Worm (Caenorhabditis elegans) whole organism, late embryonic: ENCODE measurements around the gene K06H7.1.

Experiments
- C08G9.2 ChIP-seq: sonication (generic microtip); optimal IDR thresholded peaks from 2 replicates; lab custom pipeline; 2016; ENCODE audit warnings: mild to moderate bottlenecking, missing genetic modification characterization, moderate library complexity, missing compliant biosample characterization
- C38D4.7 ChIP-seq: fragments of 200-800 bp; sonication (Bioruptor generic); optimal IDR thresholded peaks from 2 replicates; lab custom pipeline; 2018; ENCODE audit warnings: mild to moderate bottlenecking, missing genetic modification characterization, moderate library complexity, missing compliant biosample characterization
- K09A11.1 ChIP-seq: sonication (generic microtip); optimal IDR thresholded peaks from 2 replicates; lab custom pipeline; 2017; ENCODE audit warnings: antibody characterized with exemption, mild to moderate bottlenecking, missing genetic modification characterization, missing compliant biosample characterization; ENCODE audit not compliant: insufficient read depth
- T23F11.4 ChIP-seq: fragments of 200-800 bp; sonication (Bioruptor generic); optimal IDR thresholded peaks from 2 replicates; lab custom pipeline; 2018; ENCODE audit warnings: mild to moderate bottlenecking, missing genetic modification characterization, missing compliant biosample characterization
- ceh-18 ChIP-seq: sonication (generic microtip); optimal IDR thresholded peaks from 2 replicates; lab custom pipeline; 2016; ENCODE audit warnings: missing genetic modification characterization, missing compliant biosample characterization
- ceh-19 ChIP-seq: fragments of 200-800 bp; sonication (Bioruptor generic); optimal IDR thresholded peaks from 2 replicates; lab custom pipeline; 2018; ENCODE audit warnings: mild to moderate bottlenecking, missing genetic modification characterization, missing compliant biosample characterization
- ceh-22 ChIP-seq: sonication (generic microtip); optimal IDR thresholded peaks from 2 replicates; lab custom pipeline; 2017; ENCODE audit warnings: missing biosample characterization, missing genetic modification characterization
- ceh-24 ChIP-seq: sonication (generic microtip); optimal IDR thresholded peaks from 2 replicates; lab custom pipeline; 2016; ENCODE audit warnings: mild to moderate bottlenecking, missing genetic modification characterization, missing compliant biosample characterization
- ceh-30 ChIP-seq: fragments of 150-350 bp; optimal IDR thresholded peaks from 2 replicates; lab custom pipeline; 2014; ENCODE audit warnings: missing biosample characterization, missing genetic modification characterization
- ceh-34 ChIP-seq: sonication (generic microtip); optimal IDR thresholded peaks from 2 replicates; lab custom pipeline; 2016; ENCODE audit warnings: mild to moderate bottlenecking, missing genetic modification characterization, missing compliant biosample characterization
- ceh-45 ChIP-seq: fragments of 200-800 bp; sonication (Bioruptor generic); IDR thresholded peaks from 2 replicates; pipeline ENCODE4 v1.3.6; 2022; ENCODE audit warnings: missing genetic modification reagents, missing genetic modification characterization, missing compliant biosample characterization
- ceh-48 ChIP-seq: sonication (generic microtip); optimal IDR thresholded peaks from 2 replicates; lab custom pipeline; 2016; ENCODE audit warnings: missing genetic modification characterization, inconsistent platforms, missing compliant biosample characterization
- ceh-9 ChIP-seq: sonication (generic microtip); optimal IDR thresholded peaks from 2 replicates; lab custom pipeline; 2016; ENCODE audit warnings: mild to moderate bottlenecking, missing genetic modification characterization, inconsistent platforms, missing compliant biosample characterization
- dmd-4 ChIP-seq: sonication (generic microtip); optimal IDR thresholded peaks from 2 replicates; lab custom pipeline; 2016; ENCODE audit warnings: borderline replicate concordance, missing genetic modification characterization, missing compliant biosample characterization
- elt-2 ChIP-seq: sonication (generic microtip); optimal IDR thresholded peaks from 2 replicates; lab custom pipeline; 2016; ENCODE audit warnings: missing genetic modification reagents, missing genetic modification characterization, missing compliant biosample characterization
- ets-4 ChIP-seq: sonication (generic microtip); optimal IDR thresholded peaks from 2 replicates; lab custom pipeline; 2016; ENCODE audit warnings: missing genetic modification characterization, missing compliant biosample characterization
- eyg-1 ChIP-seq: sonication (generic microtip); optimal IDR thresholded peaks from 2 replicates; lab custom pipeline; 2016; ENCODE audit warnings: missing genotype, missing genetic modification characterization, missing compliant biosample characterization
- fax-1 ChIP-seq: sonication (generic microtip); optimal IDR thresholded peaks from 2 replicates; lab custom pipeline; 2016; ENCODE audit warnings: missing genotype, missing genetic modification characterization, missing compliant biosample characterization
- fkh-10 ChIP-seq: fragments of 150-350 bp; optimal IDR thresholded peaks from 2 replicates; lab custom pipeline; 2014; ENCODE audit warnings: missing biosample characterization, missing genetic modification reagents, missing genetic modification characterization
- hlh-6 ChIP-seq: sonication (generic microtip); optimal IDR thresholded peaks from 2 replicates; lab custom pipeline; 2016; ENCODE audit warnings: missing genotype, missing genetic modification characterization, missing compliant biosample characterization
- hlh-8 ChIP-seq: sonication (generic microtip); optimal IDR thresholded peaks from 2 replicates; lab custom pipeline; 2016; ENCODE audit warnings: missing genotype, missing genetic modification characterization, missing compliant biosample characterization
- lim-6 ChIP-seq: sonication (generic microtip); optimal IDR thresholded peaks from 2 replicates; lab custom pipeline; 2016; ENCODE audit warnings: missing genetic modification characterization, missing compliant biosample characterization
- mec-3 ChIP-seq: sonication (generic microtip); optimal IDR thresholded peaks from 2 replicates; lab custom pipeline; 2016; ENCODE audit warnings: borderline replicate concordance, missing genetic modification characterization, missing compliant biosample characterization
- nfya-1 ChIP-seq: sonication (generic microtip); optimal IDR thresholded peaks from 2 replicates; lab custom pipeline; 2017; ENCODE audit warnings: missing genetic modification characterization, mild to moderate bottlenecking, missing compliant biosample characterization, antibody characterized with exemption, moderate library complexity
- nhr-11 ChIP-seq: fragments of 150-350 bp; optimal IDR thresholded peaks from 2 replicates; lab custom pipeline; 2014; ENCODE audit warnings: missing biosample characterization, missing genetic modification characterization
- npax-4 ChIP-seq: sonication (generic microtip); optimal IDR thresholded peaks from 2 replicates; lab custom pipeline; 2016; ENCODE audit warnings: missing genetic modification characterization, missing compliant biosample characterization
- odd-2 ChIP-seq: sonication (generic microtip); optimal IDR thresholded peaks from 2 replicates; lab custom pipeline; 2017; ENCODE audit warnings: antibody characterized with exemption, mild to moderate bottlenecking, missing genetic modification characterization, missing compliant biosample characterization
- pag-3 ChIP-seq: sonication (generic microtip); optimal IDR thresholded peaks from 2 replicates; lab custom pipeline; 2016; ENCODE audit warnings: missing compliant biosample characterization, missing genetic modification characterization, borderline replicate concordance
- pat-9 ChIP-seq: fragments of 200-800 bp; sonication (Bioruptor generic); optimal IDR thresholded peaks from 2 replicates; lab custom pipeline; 2018; ENCODE audit warnings: mild to moderate bottlenecking, missing genetic modification characterization, moderate library complexity, missing compliant biosample characterization
- pha-4 ChIP-seq: fragments of 150-350 bp; optimal IDR thresholded peaks from 2 replicates; lab custom pipeline; 2018; ENCODE audit warnings: missing biosample characterization, missing genetic modification reagents, missing genetic modification characterization
- pros-1 ChIP-seq: fragments of 150-350 bp; optimal IDR thresholded peaks from 2 replicates; lab custom pipeline; 2014; ENCODE audit warnings: missing biosample characterization, missing genetic modification reagents, missing genetic modification characterization
- rnt-1 ChIP-seq: sonication (generic microtip); optimal IDR thresholded peaks from 2 replicates; lab custom pipeline; 2016; ENCODE audit warnings: missing genetic modification characterization, missing compliant biosample characterization
- sdc-2 ChIP-seq: sonication (generic microtip); optimal IDR thresholded peaks from 2 replicates; lab custom pipeline; 2016; ENCODE audit warnings: missing genotype, missing genetic modification characterization, missing compliant biosample characterization
- tbx-2 ChIP-seq: sonication (generic microtip); optimal IDR thresholded peaks from 2 replicates; lab custom pipeline; 2016; ENCODE audit warnings: missing genetic modification characterization, missing compliant biosample characterization
- tbx-7 ChIP-seq: sonication (generic microtip); optimal IDR thresholded peaks from 2 replicates; lab custom pipeline; 2016; ENCODE audit warnings: missing genotype, missing genetic modification characterization, missing compliant biosample characterization
- ttx-3 ChIP-seq: sonication (generic microtip); optimal IDR thresholded peaks from 2 replicates; lab custom pipeline; 2016; ENCODE audit warnings: missing genetic modification reagents, missing genetic modification characterization, missing compliant biosample characterization
- unc-3 ChIP-seq, 2 experiments: fragments of 200-800 bp in 1 of 2; sonication (Bioruptor generic) in 1 of 2; sonication (generic microtip) in 1 of 2; conservative IDR thresholded peaks in 1 of 2; optimal IDR thresholded peaks in 1 of 2; 2 replicates each; pipeline versions ENCODE4 v1.3.6 to Lab custom; 2016 to 2022; ENCODE audit warnings: missing compliant biosample characterization in 2 of 2, missing genetic modification characterization in 2 of 2, missing genetic modification reagents in 1 of 2
- unc-55 ChIP-seq: sonication (generic microtip); optimal IDR thresholded peaks from 2 replicates; lab custom pipeline; 2017; ENCODE audit warnings: missing biosample characterization, missing genetic modification reagents, missing genetic modification characterization
- unc-86 ChIP-seq: sonication (generic microtip); optimal IDR thresholded peaks from 2 replicates; lab custom pipeline; 2016; ENCODE audit warnings: missing genetic modification characterization, missing compliant biosample characterization
- zip-5 ChIP-seq: sonication (generic microtip); optimal IDR thresholded peaks from 2 replicates; lab custom pipeline; 2016; ENCODE audit warnings: missing genetic modification characterization, missing compliant biosample characterization

K06H7.1 gene

ce11 chrIII:8099022-8099421, at the start of gene K06H7.1:
Gene K06H7.1, plus strand, starts transcription at chrIII:8099322.
- TF ChIP-seq fax-1 (tag; lab: Kevin White, UChicago) (no peak), K09A11.1 (no peak), zip-5 (tag; lab: Kevin White, UChicago) (no peak), ceh-18 (tag; lab: Kevin White, UChicago) (no peak), ceh-9 (tag; lab: Kevin White, UChicago) (no peak), ceh-19 (GFP tag; lab: Kevin White, UChicago) (no peak), nhr-11 (no peak), odd-2 (tag; lab: Kevin White, UChicago) (no peak), elt-2 (tag; lab: Kevin White, UChicago) (no peak), lim-6 (tag; lab: Kevin White, UChicago) (no peak), pat-9 (tag; lab: Kevin White, UChicago) (no peak), dmd-4 (no peak), pros-1 (no peak), tbx-7 (no peak), ttx-3 (no peak), ceh-30 (tag; lab: Kevin White, UChicago) (no peak), nfya-1 (tag; lab: Kevin White, UChicago) (no peak)

DNA sequence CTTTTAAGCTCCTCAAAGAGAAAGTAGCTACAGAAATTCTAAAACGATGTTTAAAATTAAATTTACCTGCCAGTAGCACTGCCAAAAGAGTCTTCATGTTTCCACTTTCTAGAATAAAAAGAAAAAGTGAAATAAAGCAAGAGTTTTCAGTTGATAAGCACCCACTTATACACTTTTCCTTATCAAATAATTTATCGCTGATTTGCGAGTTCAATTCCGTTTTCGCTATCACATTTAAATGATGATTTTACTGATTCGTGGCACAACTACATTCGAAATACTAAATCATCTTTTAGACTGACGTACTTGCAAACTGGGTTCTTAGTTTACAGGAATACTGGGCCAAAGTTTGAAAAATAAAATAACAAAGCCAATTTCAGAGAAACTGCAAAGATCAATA, 48.2 kb upstream of the K06H7.1 start, which contains the start of gene K12H4.7:
K12H4.7 (minus strand) TSS at position 138 of the 400 bp plus-strand sequence.
- TF ChIP-seq elt-2 (tag; lab: Kevin White, UChicago) = peak; percentile 33
- no peak for TF ChIP-seq ceh-48 (tag; lab: Kevin White, UChicago)

- TF ChIP-seq ceh-34 (tag; lab: Kevin White, UChicago) = no peak
- no peak for TF ChIP-seq mec-3 (tag; lab: Kevin White, UChicago)
- no peak for TF ChIP-seq hlh-6 (tag; lab: Kevin White, UChicago)
Measured at ce11 chrIII:8051838-8052237, 47.3 kb upstream of the K06H7.1 start.

ce11 chrIII:8061114-8061513, 38.0 kb upstream of the K06H7.1 start:
- TF ChIP-seq pha-4 (tag; lab: Kevin White, UChicago) = no peak
- no peak for TF ChIP-seq tbx-2
- no peak for TF ChIP-seq ceh-24 (tag; lab: Kevin White, UChicago)
- no peak for TF ChIP-seq sdc-2
- TF ChIP-seq npax-4 (tag; lab: Kevin White, UChicago) = no peak
- TF ChIP-seq ceh-45 (GFP tag; lab: Robert Waterston, UW) = no peak
- no peak for TF ChIP-seq rnt-1 (tag; lab: Kevin White, UChicago)
- TF ChIP-seq unc-55 = no peak
- TF ChIP-seq hlh-6 (tag; lab: Kevin White, UChicago) = no peak
- no peak for TF ChIP-seq T23F11.4 (GFP tag; lab: Kevin White, UChicago)
- TF ChIP-seq K09A11.1 = no peak
- TF ChIP-seq C08G9.2 (tag; lab: Kevin White, UChicago) = no peak
- no peak for TF ChIP-seq C38D4.7
- no peak for TF ChIP-seq ceh-19 (GFP tag; lab: Kevin White, UChicago)
- no peak for TF ChIP-seq hlh-8
- no peak for TF ChIP-seq zip-5 (tag; lab: Kevin White, UChicago)
- TF ChIP-seq nhr-11 = no peak
- TF ChIP-seq, all 69 proteins: peak for 0

DNA sequence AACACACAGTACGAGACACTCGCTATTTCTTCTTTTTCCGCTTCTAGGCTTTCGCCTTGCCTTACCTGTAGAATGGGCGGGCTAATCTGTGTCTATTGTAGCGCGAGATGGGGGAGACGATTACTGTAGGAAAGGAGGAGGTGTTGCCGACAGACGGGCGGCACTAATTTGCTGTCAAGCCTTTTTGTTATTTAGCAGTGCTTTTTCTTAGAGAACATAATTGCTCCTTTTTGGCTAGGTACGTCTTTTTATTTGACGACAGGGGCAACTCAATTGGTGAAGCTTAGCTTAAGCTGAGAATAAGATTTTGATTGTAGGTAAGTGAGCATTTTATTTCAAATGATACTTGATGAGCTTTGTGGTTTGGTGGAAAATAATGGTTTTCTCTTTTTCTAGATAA, 35.5 kb upstream of the K06H7.1 start:
- TF ChIP-seq fax-1 (tag; lab: Kevin White, UChicago) (no peak), ceh-24 (tag; lab: Kevin White, UChicago) (no peak), ets-4 (no peak), ceh-22 (no peak), hlh-8 (no peak), eyg-1 (tag; lab: Kevin White, UChicago) (no peak), pag-3 (tag; lab: Kevin White, UChicago) (no peak), pat-9 (tag; lab: Kevin White, UChicago) (no peak), unc-3 (GFP tag; conservative IDR thresholded peaks at IDR 0.05; lab: Robert Waterston, UW) (no peak), unc-3 (tag; optimal IDR thresholded peaks at IDR 0.05; lab: Kevin White, UChicago) (no peak), unc-86 (tag; lab: Kevin White, UChicago) (no peak), fkh-10 (no peak)
